Worm (Caenorhabditis elegans) whole organism, late embryonic: ENCODE measurements around the gene lron-2.

Source experiments
- C08G9.2 ChIP-seq: sonication (generic microtip); optimal IDR thresholded peaks from 2 replicates; lab custom pipeline; 2016; ENCODE audit warnings: mild to moderate bottlenecking, missing genetic modification characterization, moderate library complexity, missing compliant biosample characterization
- F13H6.1 ChIP-seq: sonication (generic microtip); optimal IDR thresholded peaks from 2 replicates; lab custom pipeline; 2016; ENCODE audit warnings: missing genetic modification characterization, missing compliant biosample characterization
- T23F11.4 ChIP-seq: fragments of 200-800 bp; sonication (Bioruptor generic); optimal IDR thresholded peaks from 2 replicates; lab custom pipeline; 2018; ENCODE audit warnings: mild to moderate bottlenecking, missing genetic modification characterization, missing compliant biosample characterization
- ahr-1 ChIP-seq: sonication (generic microtip); optimal IDR thresholded peaks from 2 replicates; lab custom pipeline; 2016; ENCODE audit warnings: missing genetic modification characterization, missing compliant biosample characterization
- ceh-18 ChIP-seq: sonication (generic microtip); optimal IDR thresholded peaks from 2 replicates; lab custom pipeline; 2016; ENCODE audit warnings: missing genetic modification characterization, missing compliant biosample characterization
- ceh-19 ChIP-seq: fragments of 200-800 bp; sonication (Bioruptor generic); optimal IDR thresholded peaks from 2 replicates; lab custom pipeline; 2018; ENCODE audit warnings: mild to moderate bottlenecking, missing genetic modification characterization, missing compliant biosample characterization
- ceh-2 ChIP-seq: sonication (generic microtip); optimal IDR thresholded peaks from 2 replicates; lab custom pipeline; 2016; ENCODE audit warnings: missing genotype, missing genetic modification characterization, missing compliant biosample characterization
- ceh-22 ChIP-seq: sonication (generic microtip); optimal IDR thresholded peaks from 2 replicates; lab custom pipeline; 2017; ENCODE audit warnings: missing biosample characterization, missing genetic modification characterization
- ceh-24 ChIP-seq: sonication (generic microtip); optimal IDR thresholded peaks from 2 replicates; lab custom pipeline; 2016; ENCODE audit warnings: mild to moderate bottlenecking, missing genetic modification characterization, missing compliant biosample characterization
- ceh-31 ChIP-seq: sonication (generic microtip); optimal IDR thresholded peaks from 2 replicates; lab custom pipeline; 2016; ENCODE audit warnings: missing genetic modification characterization, missing compliant biosample characterization
- ceh-45 ChIP-seq: fragments of 200-800 bp; sonication (Bioruptor generic); IDR thresholded peaks from 2 replicates; pipeline ENCODE4 v1.3.6; 2022; ENCODE audit warnings: missing genetic modification reagents, missing genetic modification characterization, missing compliant biosample characterization
- ceh-48 ChIP-seq: sonication (generic microtip); optimal IDR thresholded peaks from 2 replicates; lab custom pipeline; 2016; ENCODE audit warnings: missing genetic modification characterization, inconsistent platforms, missing compliant biosample characterization
- ceh-6 ChIP-seq: fragments of 200-800 bp; sonication (Bioruptor generic); optimal IDR thresholded peaks from 2 replicates; lab custom pipeline; 2018; ENCODE audit warnings: mild to moderate bottlenecking, missing genetic modification characterization, missing compliant biosample characterization
- dmd-4 ChIP-seq: sonication (generic microtip); optimal IDR thresholded peaks from 2 replicates; lab custom pipeline; 2016; ENCODE audit warnings: borderline replicate concordance, missing genetic modification characterization, missing compliant biosample characterization
- elt-2 ChIP-seq: sonication (generic microtip); optimal IDR thresholded peaks from 2 replicates; lab custom pipeline; 2016; ENCODE audit warnings: missing genetic modification reagents, missing genetic modification characterization, missing compliant biosample characterization
- elt-4 ChIP-seq: sonication (generic microtip); optimal IDR thresholded peaks from 2 replicates; lab custom pipeline; 2016; ENCODE audit warnings: missing genetic modification characterization, missing compliant biosample characterization
- ets-4 ChIP-seq: sonication (generic microtip); optimal IDR thresholded peaks from 2 replicates; lab custom pipeline; 2016; ENCODE audit warnings: missing genetic modification characterization, missing compliant biosample characterization
- eyg-1 ChIP-seq: sonication (generic microtip); optimal IDR thresholded peaks from 2 replicates; lab custom pipeline; 2016; ENCODE audit warnings: missing genotype, missing genetic modification characterization, missing compliant biosample characterization
- fkh-10 ChIP-seq: fragments of 150-350 bp; optimal IDR thresholded peaks from 2 replicates; lab custom pipeline; 2014; ENCODE audit warnings: missing biosample characterization, missing genetic modification reagents, missing genetic modification characterization
- fkh-6 ChIP-seq: sonication (generic microtip); optimal IDR thresholded peaks from 2 replicates; lab custom pipeline; 2016; ENCODE audit warnings: missing genetic modification characterization, missing compliant biosample characterization
- hlh-13 ChIP-seq: fragments of 200-800 bp; sonication (Bioruptor generic); optimal IDR thresholded peaks from 2 replicates; lab custom pipeline; 2018; ENCODE audit warnings: mild to moderate bottlenecking, missing genetic modification characterization, missing compliant biosample characterization
- lim-6 ChIP-seq: sonication (generic microtip); optimal IDR thresholded peaks from 2 replicates; lab custom pipeline; 2016; ENCODE audit warnings: missing genetic modification characterization, missing compliant biosample characterization
- lin-11 ChIP-seq: fragments of 200-800 bp; sonication (Bioruptor generic); optimal IDR thresholded peaks from 2 replicates; lab custom pipeline; 2018; ENCODE audit warnings: mild to moderate bottlenecking, missing genetic modification characterization, missing compliant biosample characterization
- mec-3 ChIP-seq: sonication (generic microtip); optimal IDR thresholded peaks from 2 replicates; lab custom pipeline; 2016; ENCODE audit warnings: borderline replicate concordance, missing genetic modification characterization, missing compliant biosample characterization
- nfya-1 ChIP-seq: sonication (generic microtip); optimal IDR thresholded peaks from 2 replicates; lab custom pipeline; 2017; ENCODE audit warnings: missing genetic modification characterization, mild to moderate bottlenecking, missing compliant biosample characterization, antibody characterized with exemption, moderate library complexity
- npax-4 ChIP-seq: sonication (generic microtip); optimal IDR thresholded peaks from 2 replicates; lab custom pipeline; 2016; ENCODE audit warnings: missing genetic modification characterization, missing compliant biosample characterization
- pag-3 ChIP-seq: sonication (generic microtip); optimal IDR thresholded peaks from 2 replicates; lab custom pipeline; 2016; ENCODE audit warnings: missing compliant biosample characterization, missing genetic modification characterization, borderline replicate concordance
- pax-1 ChIP-seq: fragments of 150-350 bp; optimal IDR thresholded peaks from 2 replicates; lab custom pipeline; 2014; ENCODE audit warnings: missing biosample characterization, missing genetic modification characterization
- pqm-1 ChIP-seq: sonication (generic microtip); optimal IDR thresholded peaks from 2 replicates; lab custom pipeline; 2016; ENCODE audit warnings: missing genetic modification characterization, missing compliant biosample characterization
- syd-9 ChIP-seq: sonication (generic microtip); optimal IDR thresholded peaks from 2 replicates; lab custom pipeline; 2016; ENCODE audit warnings: mild to moderate bottlenecking, missing genetic modification characterization, moderate library complexity, missing compliant biosample characterization
- tbx-2 ChIP-seq: sonication (generic microtip); optimal IDR thresholded peaks from 2 replicates; lab custom pipeline; 2016; ENCODE audit warnings: missing genetic modification characterization, missing compliant biosample characterization
- unc-3 ChIP-seq, 2 experiments: fragments of 200-800 bp in 1 of 2; sonication (Bioruptor generic) in 1 of 2; sonication (generic microtip) in 1 of 2; conservative IDR thresholded peaks in 1 of 2; optimal IDR thresholded peaks in 1 of 2; 2 replicates each; pipeline versions ENCODE4 v1.3.6 to Lab custom; 2016 to 2022; ENCODE audit warnings: missing compliant biosample characterization in 2 of 2, missing genetic modification characterization in 2 of 2, missing genetic modification reagents in 1 of 2
- unc-42 ChIP-seq: sonication (generic microtip); optimal IDR thresholded peaks from 2 replicates; lab custom pipeline; 2016; ENCODE audit warnings: missing genotype, missing genetic modification characterization, missing compliant biosample characterization
- unc-55 ChIP-seq: sonication (generic microtip); optimal IDR thresholded peaks from 2 replicates; lab custom pipeline; 2017; ENCODE audit warnings: missing biosample characterization, missing genetic modification reagents, missing genetic modification characterization
- ztf-16 ChIP-seq: sonication (generic microtip); optimal IDR thresholded peaks from 2 replicates; lab custom pipeline; 2017; ENCODE audit warnings: missing genetic modification characterization, missing compliant biosample characterization

lron-2 gene

DNA sequence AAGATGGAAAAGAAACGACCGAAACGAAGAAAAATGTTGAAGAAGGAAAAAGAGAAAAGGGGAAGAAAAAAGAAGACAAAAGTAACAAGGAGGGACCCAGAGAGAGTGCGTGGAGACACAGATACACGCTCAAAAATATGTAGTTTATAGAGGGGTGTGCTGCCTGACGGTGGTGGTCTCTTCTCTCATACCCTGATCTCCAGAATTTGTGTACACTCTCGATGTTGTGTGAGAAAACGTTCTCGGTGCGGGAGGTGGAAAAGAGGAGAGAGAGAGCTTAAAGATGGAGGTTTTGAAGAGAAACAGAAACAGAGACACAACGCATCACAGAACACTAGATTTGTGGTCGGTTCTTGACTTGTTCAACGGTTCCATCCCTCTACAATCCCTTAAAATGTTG lies 13.8 kb downstream of the lron-2 start (continued):
- TF ChIP-seq hlh-13 (GFP tag; lab: Kevin White, UChicago) (no peak), dmd-4 (tag; lab: Kevin White, UChicago) (no peak), C08G9.2 (peak; percentile 43), ceh-45 (GFP tag; lab: Robert Waterston, UW) (no peak), unc-3 (GFP tag; conservative IDR thresholded peaks at IDR 0.05; lab: Robert Waterston, UW) (no peak), unc-3 (tag; optimal IDR thresholded peaks at IDR 0.05; lab: Kevin White, UChicago) (no peak), eyg-1 (tag; lab: Kevin White, UChicago) (no peak), ceh-19 (GFP tag; lab: Kevin White, UChicago) (peak; percentile 7), fkh-10 (GFP tag; lab: Kevin White, UChicago) (no peak), elt-4 (no peak), lim-6 (tag; lab: Kevin White, UChicago) (no peak), T23F11.4 (GFP tag; lab: Kevin White, UChicago) (no peak), ceh-18 (tag; lab: Kevin White, UChicago) (peak; percentile 66), unc-55 (peak; percentile 26), pqm-1 (no peak), npax-4 (tag; lab: Kevin White, UChicago) (no peak)

DNA sequence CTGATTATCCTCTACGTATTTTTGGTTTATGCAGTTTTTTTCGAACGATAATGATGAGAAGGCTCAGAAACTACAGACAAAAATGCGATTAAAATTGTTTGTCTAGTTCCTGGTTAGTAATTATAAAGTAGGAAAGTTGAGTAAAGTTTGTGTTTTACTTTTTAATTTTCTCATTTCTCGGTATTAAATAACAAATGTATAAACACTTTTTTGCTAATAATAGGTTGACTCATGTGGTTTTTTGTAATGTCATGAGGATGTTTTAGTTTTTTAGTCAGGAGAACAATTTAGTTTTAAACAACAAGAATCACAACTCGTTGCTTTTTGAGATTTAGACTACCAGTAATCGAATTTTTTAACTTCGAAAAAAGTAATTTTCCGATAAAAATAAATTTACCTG lies 14.7 kb downstream of the lron-2 start:
- no peak for TF ChIP-seq elt-2 (tag; lab: Kevin White, UChicago)
- TF ChIP-seq mec-3 (tag; lab: Kevin White, UChicago), result no peak
- TF ChIP-seq ztf-16, result no peak
- no peak for TF ChIP-seq ceh-22 (tag; lab: Kevin White, UChicago)
- TF ChIP-seq syd-9 (tag; lab: Kevin White, UChicago), result no peak
- TF ChIP-seq unc-42, result no peak

DNA sequence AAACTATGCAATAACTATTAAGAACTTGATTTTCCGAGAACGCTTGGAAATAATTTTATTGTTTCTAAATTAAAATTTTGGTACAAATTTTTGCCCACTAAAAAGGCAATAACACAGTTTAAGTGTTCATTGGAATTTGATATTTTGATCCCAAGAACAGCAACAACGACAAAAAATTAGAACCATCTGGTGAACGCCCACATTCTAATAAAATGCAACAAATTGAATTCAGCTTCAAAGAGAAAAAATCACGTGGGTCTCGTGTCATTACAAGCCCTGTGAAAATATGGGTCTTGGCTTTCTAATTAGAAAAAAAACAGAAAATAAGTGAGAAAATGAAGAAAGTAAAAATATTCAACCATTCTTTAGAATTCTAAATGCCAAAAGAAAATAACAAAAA lies 15.5 kb downstream of the lron-2 start:
- no peak for TF ChIP-seq lin-11 (tag; lab: Kevin White, UChicago)
- no peak for TF ChIP-seq pax-1 (tag; lab: Kevin White, UChicago)
- TF ChIP-seq npax-4 (tag; lab: Kevin White, UChicago), result no peak
- TF ChIP-seq ceh-6, result no peak
- no peak for TF ChIP-seq ceh-19 (GFP tag; lab: Kevin White, UChicago)
- no peak for TF ChIP-seq pag-3 (tag; lab: Kevin White, UChicago)
- no peak for TF ChIP-seq fkh-6
- no peak for TF ChIP-seq elt-2 (tag; lab: Kevin White, UChicago)
- TF ChIP-seq hlh-13 (GFP tag; lab: Kevin White, UChicago), result no peak
- no peak for TF ChIP-seq lim-6 (tag; lab: Kevin White, UChicago)
- TF ChIP-seq ceh-24 (tag; lab: Kevin White, UChicago), result no peak
- TF ChIP-seq unc-42, result no peak
- TF ChIP-seq ceh-22 (tag; lab: Kevin White, UChicago), result no peak
- no peak for TF ChIP-seq ceh-48
- no peak for TF ChIP-seq C08G9.2

DNA sequence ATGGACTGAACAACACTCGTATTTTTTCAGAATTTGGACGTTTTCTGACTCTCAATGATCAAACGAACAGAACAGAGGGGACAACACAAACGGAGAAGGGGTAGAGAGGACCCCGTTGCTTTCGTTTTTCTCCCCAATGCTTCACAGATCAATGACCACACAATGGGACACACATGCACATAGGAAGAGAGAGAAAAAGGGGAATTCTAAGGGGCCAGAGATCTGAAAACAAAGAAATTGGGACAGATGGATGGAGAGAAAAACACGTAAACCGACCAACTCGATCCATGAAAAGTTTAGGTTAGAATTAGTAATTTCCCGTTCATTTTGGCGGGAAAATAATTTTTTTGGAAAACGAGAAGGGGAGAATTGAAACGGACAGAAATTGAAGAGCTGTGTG lies 16.9 kb downstream of the lron-2 start:
- TF ChIP-seq F13H6.1 (tag; lab: Kevin White, UChicago), result no peak
- peak; percentile 47 for TF ChIP-seq ceh-31 (tag; lab: Kevin White, UChicago)
- TF ChIP-seq dmd-4 (tag; lab: Kevin White, UChicago), result no peak
- peak; percentile 35 for TF ChIP-seq unc-42
- TF ChIP-seq unc-3 (GFP tag; conservative IDR thresholded peaks at IDR 0.05; lab: Robert Waterston, UW), result no peak
- TF ChIP-seq unc-3 (tag; optimal IDR thresholded peaks at IDR 0.05; lab: Kevin White, UChicago), result no peak
- TF ChIP-seq ahr-1, result no peak
- peak; percentile 11 for TF ChIP-seq ceh-18 (tag; lab: Kevin White, UChicago)
- TF ChIP-seq ceh-2, result no peak
- peak; percentile 7 for TF ChIP-seq tbx-2 (tag; lab: Kevin White, UChicago)
- TF ChIP-seq fkh-6, result no peak
- no peak for TF ChIP-seq ets-4 (tag; lab: Kevin White, UChicago)
- TF ChIP-seq nfya-1 (tag; lab: Kevin White, UChicago), result no peak
- TF ChIP-seq, all 69 proteins: peak for 4
